Fruit fly (Drosophila melanogaster) whole organism, embryonic: ENCODE measurements around the gene Epp.

ENCODE experiments used
- ATbp ChIP-seq: fragments of 200-800 bp; sonication (Bioruptor generic); optimal IDR thresholded peaks from 2 replicates; lab custom pipeline; 2017; ENCODE audit warnings: missing biosample characterization, mild to moderate bottlenecking, missing genetic modification characterization, missing genetic modification reagents
- Atf6 ChIP-seq: fragments of 200-800 bp; sonication (Bioruptor generic); IDR thresholded peaks from 2 replicates; pipeline ENCODE4 v1.3.6; 2022; ENCODE audit warnings: missing biosample characterization, missing genetic modification characterization
- CG10147 ChIP-seq: fragments of 200-800 bp; sonication (Bioruptor generic); optimal IDR thresholded peaks from 2 replicates; lab custom pipeline; 2019; ENCODE audit warnings: missing biosample characterization, mild to moderate bottlenecking, missing genetic modification characterization, moderate library complexity
- CG10462 ChIP-seq: fragments of 200-800 bp; sonication (Bioruptor generic); optimal IDR thresholded peaks from 2 replicates; lab custom pipeline; 2016; ENCODE audit warnings: missing biosample characterization, missing genetic modification characterization
- CG1233 ChIP-seq: fragments of 200-800 bp; sonication (Bioruptor generic); optimal IDR thresholded peaks from 4 replicates; lab custom pipeline; 2018; ENCODE audit warnings: missing biosample characterization, mild to moderate bottlenecking, missing genetic modification characterization
- CG13775 ChIP-seq: fragments of 200-800 bp; sonication (Bioruptor generic); optimal IDR thresholded peaks from 3 replicates; lab custom pipeline; 2017; ENCODE audit warnings: missing biosample characterization, mild to moderate bottlenecking, missing genetic modification characterization
- CG1602 ChIP-seq: fragments of 200-800 bp; sonication (Bioruptor generic); optimal IDR thresholded peaks from 3 replicates; lab custom pipeline; 2016; ENCODE audit warnings: missing biosample characterization, missing genetic modification characterization
- CG1603 ChIP-seq: fragments of 200-800 bp; sonication (Bioruptor generic); optimal IDR thresholded peaks from 2 replicates; lab custom pipeline; 2019; ENCODE audit warnings: missing biosample characterization, mild to moderate bottlenecking, missing genetic modification characterization, moderate library complexity
- CG32772 ChIP-seq: fragments of 200-800 bp; sonication (Bioruptor generic); IDR thresholded peaks from 2 replicates; pipeline ENCODE4 v1.3.6; 2022; ENCODE audit warnings: missing biosample characterization, missing genetic modification characterization
- CG3995 ChIP-seq: fragments of 200-800 bp; sonication (Bioruptor generic); optimal IDR thresholded peaks from 3 replicates; lab custom pipeline; 2016; ENCODE audit warnings: missing biosample characterization, missing genetic modification characterization
- CG4360 ChIP-seq: fragments of 200-800 bp; sonication (Bioruptor generic); IDR thresholded peaks from 2 replicates; pipeline ENCODE4 v1.3.6; 2022; ENCODE audit warnings: missing biosample characterization, missing genetic modification characterization
- CG5953 ChIP-seq: fragments of 200-800 bp; sonication (Bioruptor generic); IDR thresholded peaks from 2 replicates; pipeline ENCODE4 v1.3.6; 2022; ENCODE audit warnings: missing biosample characterization, missing genetic modification characterization
- CG6254 ChIP-seq: fragments of 200-800 bp; sonication (Bioruptor generic); optimal IDR thresholded peaks from 3 replicates; lab custom pipeline; 2017; ENCODE audit warnings: mild to moderate bottlenecking, missing biosample characterization, missing genetic modification reagents, missing genetic modification characterization
- CG6272 ChIP-seq: fragments of 200-800 bp; sonication (Bioruptor generic); IDR thresholded peaks from 2 replicates; pipeline ENCODE4 v1.3.6; 2022; ENCODE audit warnings: missing biosample characterization, missing genetic modification characterization
- CG6854 ChIP-seq: fragments of 200-800 bp; sonication (Bioruptor generic); optimal IDR thresholded peaks from 3 replicates; lab custom pipeline; 2017; ENCODE audit warnings: missing biosample characterization, mild to moderate bottlenecking, missing genetic modification characterization
- CG9215 ChIP-seq: fragments of 200-800 bp; sonication (Bioruptor generic); IDR thresholded peaks from 2 replicates; pipeline ENCODE4 v1.3.6; 2022; ENCODE audit warnings: missing biosample characterization, missing genetic modification characterization
- CG9876 ChIP-seq: fragments of 200-800 bp; sonication (Bioruptor generic); optimal IDR thresholded peaks from 2 replicates; lab custom pipeline; 2016; ENCODE audit warnings: missing biosample characterization, missing genetic modification characterization
- D19A ChIP-seq: fragments of 200-800 bp; optimal IDR thresholded peaks from 3 replicates; lab custom pipeline; 2019; ENCODE audit warnings: missing biosample characterization, mild to moderate bottlenecking, missing genetic modification characterization, moderate library complexity
- Dbx ChIP-seq: fragments of 200-800 bp; sonication (Bioruptor generic); IDR thresholded peaks from 3 replicates; pipeline ENCODE4 v1.3.6; 2022; ENCODE audit warnings: missing biosample characterization, missing genetic modification characterization
- Eip74EF ChIP-seq, 2 experiments: fragments of 200-800 bp in 1 of 2; fragments of >200 bp in 1 of 2; sonication (Bioruptor generic) in 1 of 2; optimal IDR thresholded peaks; 2 replicates each; lab custom pipeline; 2017 to 2019; ENCODE audit warnings: missing biosample characterization in 2 of 2, missing genetic modification characterization in 2 of 2, mild to moderate bottlenecking in 1 of 2, moderate library complexity in 1 of 2
- Ets65A ChIP-seq: fragments of 200-800 bp; sonication (Bioruptor generic); peaks from one replicate; lab custom pipeline; 2016; ENCODE audit warnings: missing biosample characterization, missing genetic modification characterization
- MESR4 ChIP-seq: fragments of 200-800 bp; sonication (Bioruptor generic); optimal IDR thresholded peaks from 2 replicates; lab custom pipeline; 2018; ENCODE audit warnings: missing biosample characterization, mild to moderate bottlenecking, missing genetic modification characterization, moderate library complexity
- Med ChIP-seq: fragments of 200-800 bp; sonication (Bioruptor generic); peaks from one replicate; lab custom pipeline; 2016; ENCODE audit warnings: missing biosample characterization, missing genetic modification characterization, mild to moderate bottlenecking, inconsistent platforms, moderate library complexity
- Oaz ChIP-seq: fragments of 200-800 bp; sonication (Bioruptor generic); IDR thresholded peaks from 2 replicates; pipeline ENCODE4 v1.3.6; 2022; ENCODE audit warnings: missing biosample characterization, missing genetic modification characterization
- Ptx1 ChIP-seq: fragments of 200-800 bp; sonication (Bioruptor generic); IDR thresholded peaks from 2 replicates; pipeline ENCODE4 v1.3.6; 2022; ENCODE audit warnings: missing biosample characterization, missing genetic modification characterization
- amos ChIP-seq: fragments of 200-800 bp; sonication (Bioruptor generic); IDR thresholded peaks from 2 replicates; pipeline ENCODE4 v1.3.6; 2022; ENCODE audit warnings: missing biosample characterization, missing genetic modification characterization; ENCODE audit not compliant: partially characterized antibody
- aop ChIP-seq: fragments of 200-800 bp; sonication (Bioruptor generic); IDR thresholded peaks from 2 replicates; pipeline ENCODE4 v1.3.6; 2022; ENCODE audit warnings: missing biosample characterization, missing genetic modification characterization
- bcd ChIP-seq: fragments of 200-800 bp; sonication (Bioruptor generic); optimal IDR thresholded peaks from 2 replicates; lab custom pipeline; 2017; ENCODE audit warnings: missing biosample characterization, mild to moderate bottlenecking, missing genetic modification characterization
- bowl ChIP-seq: fragments of 200-800 bp; sonication (Bioruptor generic); IDR thresholded peaks from 2 replicates; pipeline ENCODE4 v1.3.6; 2022; ENCODE audit warnings: missing biosample characterization, missing genetic modification characterization
- bsh ChIP-seq, 2 experiments: fragments of 200-800 bp; sonication (Bioruptor generic); optimal IDR thresholded peaks; 2 replicates each; lab custom pipeline; 2017 to 2018; ENCODE audit warnings: mild to moderate bottlenecking in 2 of 2, missing biosample characterization in 2 of 2, missing genetic modification characterization in 2 of 2, moderate library complexity in 1 of 2
- chinmo ChIP-seq: fragments of 200-800 bp; sonication (Bioruptor generic); IDR thresholded peaks from 4 replicates; pipeline ENCODE4 v1.3.6; 2022; ENCODE audit warnings: missing biosample characterization, missing genetic modification characterization; ENCODE audit not compliant: partially characterized antibody
- danr ChIP-seq: fragments of 200-800 bp; sonication (Bioruptor generic); IDR thresholded peaks from 2 replicates; pipeline ENCODE4 v1.3.6; 2022; ENCODE audit warnings: missing biosample characterization, missing genetic modification characterization
- dmrt99B ChIP-seq: fragments of 200-800 bp; sonication (Bioruptor generic); optimal IDR thresholded peaks from 2 replicates; lab custom pipeline; 2018; ENCODE audit warnings: missing biosample characterization, mild to moderate bottlenecking, missing genetic modification characterization, moderate library complexity
- eve ChIP-seq, 2 experiments: fragments of >200 bp; optimal IDR thresholded peaks; 2 replicates each; lab custom pipeline; 2017; ENCODE audit warnings: missing biosample characterization in 2 of 2, missing genetic modification characterization in 2 of 2
- gfzf ChIP-seq: fragments of 200-800 bp; sonication (Bioruptor generic); optimal IDR thresholded peaks from 2 replicates; lab custom pipeline; 2016; ENCODE audit warnings: missing biosample characterization, mild to moderate bottlenecking, missing genetic modification characterization, moderate library complexity
- gt ChIP-seq: fragments of 200-800 bp; sonication (Bioruptor generic); IDR thresholded peaks from 2 replicates; pipeline ENCODE4 v1.3.6; 2022; ENCODE audit warnings: missing biosample characterization, missing genetic modification characterization
- luna ChIP-seq: fragments of 200-800 bp; sonication (Bioruptor generic); optimal IDR thresholded peaks from 2 replicates; lab custom pipeline; 2016; ENCODE audit warnings: missing biosample characterization, missing genetic modification characterization
- nom ChIP-seq: fragments of 200-800 bp; sonication (Bioruptor generic); optimal IDR thresholded peaks from 2 replicates; lab custom pipeline; 2017; ENCODE audit warnings: missing biosample characterization, missing genetic modification characterization, mild to moderate bottlenecking, moderate library complexity, missing genetic modification reagents
- otp ChIP-seq: fragments of 200-800 bp; sonication (Bioruptor generic); IDR thresholded peaks from 3 replicates; pipeline ENCODE4, ENCODE4 v1.3.6; 2022; ENCODE audit warnings: missing biosample characterization, missing genetic modification characterization
- pb ChIP-seq: fragments of 200-800 bp; sonication (Bioruptor generic); optimal IDR thresholded peaks from 3 replicates; lab custom pipeline; 2016; ENCODE audit warnings: missing biosample characterization, missing genetic modification characterization
- pho ChIP-seq: fragments of 200-800 bp; sonication (Bioruptor generic); optimal IDR thresholded peaks from 2 replicates; lab custom pipeline; 2016; ENCODE audit warnings: missing biosample characterization, missing genetic modification characterization
- pnt ChIP-seq: fragments of 200-800 bp; sonication (Bioruptor generic); optimal IDR thresholded peaks from 3 replicates; lab custom pipeline; 2016; ENCODE audit warnings: missing biosample characterization, missing genetic modification characterization
- slbo ChIP-seq: fragments of 200-800 bp; sonication (Bioruptor generic); IDR thresholded peaks from 2 replicates; pipeline ENCODE4 v1.3.6; 2022; ENCODE audit warnings: missing biosample characterization, missing genetic modification characterization
- tap ChIP-seq: fragments of 200-800 bp; optimal IDR thresholded peaks from 3 replicates; lab custom pipeline; 2019; ENCODE audit warnings: missing biosample characterization, mild to moderate bottlenecking, missing genetic modification characterization, moderate library complexity
- tx ChIP-seq: fragments of 200-800 bp; sonication (Bioruptor generic); optimal IDR thresholded peaks from 2 replicates; lab custom pipeline; 2016; ENCODE audit warnings: missing biosample characterization, missing genetic modification characterization
- unc-4 ChIP-seq: fragments of 200-800 bp; sonication (Bioruptor generic); IDR thresholded peaks from 2 replicates; pipeline ENCODE4 v1.3.6; 2022; ENCODE audit warnings: missing biosample characterization, missing genetic modification characterization; ENCODE audit not compliant: partially characterized antibody
- yki ChIP-seq: fragments of >200 bp; optimal IDR thresholded peaks from 3 replicates; lab custom pipeline; 2018
- zfh1 ChIP-seq: fragments of 200-800 bp; sonication (Bioruptor generic); IDR thresholded peaks from 3 replicates; pipeline ENCODE4 v1.3.6; 2022; ENCODE audit warnings: missing biosample characterization, missing genetic modification characterization

The Epp gene

dm6 chr3R:23947002-23947401 is 45.7 kb downstream of the Epp start (continued):
- TF ChIP-seq amos = no peak
- no peak for TF ChIP-seq bcd
- no peak for TF ChIP-seq unc-4 (GFP tag; lab: Robert Waterston, UW)

- TF ChIP-seq Dbx (GFP tag; lab: Robert Waterston, UW) (no peak), Ptx1 (GFP tag; lab: Robert Waterston, UW) (no peak), pnt (GFP tag; lab: Kevin White, UChicago) (peak; percentile 25), MESR4 (GFP tag; lab: Kevin White, UChicago) (no peak), Med (GFP tag; lab: Kevin White, UChicago) (peak; percentile 50), CG6854 (GFP tag; lab: Kevin White, UChicago) (peak; percentile 29), CG32772 (GFP tag; lab: Robert Waterston, UW) (no peak), eve (GFP tag; optimal IDR thresholded peaks at IDR 0.05; lab: Kevin White, UChicago) (peak in 1 of 2 experiments; percentile 5), chinmo (no peak), otp (GFP tag; lab: Robert Waterston, UW) (no peak), tx (GFP tag; lab: Kevin White, UChicago) (no peak), CG5953 (GFP tag; lab: Robert Waterston, UW) (0 out of 2 replicates have a peak, but pooled peaks have one; percentile 37), CG6272 (GFP tag; lab: Robert Waterston, UW) (no peak), Oaz (GFP tag; lab: Robert Waterston, UW) (0 out of 2 replicates have a peak, but pooled peaks have one; percentile 9), Ets65A (GFP tag; lab: Kevin White, UChicago) (peak; percentile 92)
Observed at dm6 chr3R:23943843-23944356, 48.8 kb downstream of the Epp start.

- no peak for TF ChIP-seq CG9215
- TF ChIP-seq yki = no peak
- TF ChIP-seq CG5953 (GFP tag; lab: Robert Waterston, UW) = no peak
- TF ChIP-seq tx (GFP tag; lab: Kevin White, UChicago) = no peak
- TF ChIP-seq tap (tag; lab: Kevin White, UChicago) = peak; percentile 41
- TF ChIP-seq pb (GFP tag; lab: Kevin White, UChicago) = no peak
- no peak for TF ChIP-seq zfh1
- TF ChIP-seq CG6254 (GFP tag; lab: Kevin White, UChicago) = no peak
- TF ChIP-seq CG9876 (GFP tag; lab: Kevin White, UChicago) = no peak
- TF ChIP-seq gt (GFP tag; lab: Robert Waterston, UW) = no peak
- TF ChIP-seq dmrt99B (tag; lab: Kevin White, UChicago) = no peak
- no peak for TF ChIP-seq luna (GFP tag; lab: Kevin White, UChicago)
- peak in 1 of 2 experiments; percentile 30 for TF ChIP-seq bsh (GFP tag; optimal IDR thresholded peaks at IDR 0.05; lab: Kevin White, UChicago)
- TF ChIP-seq CG1603 (tag; lab: Kevin White, UChicago) = no peak
- TF ChIP-seq gfzf (GFP tag; lab: Kevin White, UChicago) = no peak
- peak; percentile 95 for TF ChIP-seq CG3995
- peak; percentile 35 for TF ChIP-seq CG10147 (GFP tag; lab: Kevin White, UChicago)
- TF ChIP-seq CG1602 = no peak
- peak; percentile 55 for TF ChIP-seq Atf6 (GFP tag; lab: Robert Waterston, UW)
- no peak for TF ChIP-seq CG10462 (GFP tag; lab: Kevin White, UChicago)
- TF ChIP-seq CG4360 = no peak
- TF ChIP-seq pho = no peak
- TF ChIP-seq slbo (GFP tag; lab: Robert Waterston, UW) = 0 out of 2 replicates have a peak, but pooled peaks have one; percentile 43
- TF ChIP-seq CG1233 (GFP tag; lab: Kevin White, UChicago) = no peak
- TF ChIP-seq Eip74EF (GFP tag; optimal IDR thresholded peaks at IDR 0.05; lab: Kevin White, UChicago) = peak in 1 of 2 experiments; percentile 30
- no peak for TF ChIP-seq D19A (tag; lab: Kevin White, UChicago)
- no peak for TF ChIP-seq aop (GFP tag; lab: Robert Waterston, UW)
- no peak for TF ChIP-seq danr (GFP tag; lab: Robert Waterston, UW)
- peak; percentile 72 for TF ChIP-seq nom (GFP tag; lab: Kevin White, UChicago)
- no peak for TF ChIP-seq ATbp
- TF ChIP-seq MESR4 (GFP tag; lab: Kevin White, UChicago) = peak; percentile 18
- TF ChIP-seq CG13775 (GFP tag; lab: Kevin White, UChicago) = no peak
- no peak for TF ChIP-seq bowl
Observed at dm6 chr3R:23942965-23943413, 49.7 kb downstream of the Epp start, which contains the start of gene Gdh. Gdh (minus strand) TSS chr3R:23943101.
